Fruit fly (Drosophila melanogaster) whole organism, embryonic: ENCODE results near the gene brat.
A peak's percentile ranks its signal among the peaks of the same experiment; 100 is the strongest.

Source experiments
- Antp ChIP-seq: fragments of 200-800 bp; sonication (Bioruptor generic); optimal IDR thresholded peaks from 3 replicates; lab custom pipeline; 2016; ENCODE audit warnings: missing biosample characterization, missing genetic modification characterization
- Atf6 ChIP-seq: fragments of 200-800 bp; sonication (Bioruptor generic); IDR thresholded peaks from 2 replicates; pipeline ENCODE4 v1.3.6; 2022; ENCODE audit warnings: missing biosample characterization, missing genetic modification characterization
- CG10209 ChIP-seq: fragments of 200-800 bp; sonication (Bioruptor generic); optimal IDR thresholded peaks from 3 replicates; lab custom pipeline; 2017; ENCODE audit warnings: missing biosample characterization, mild to moderate bottlenecking, missing genetic modification characterization, missing genetic modification reagents
- CG1024 ChIP-seq: fragments of 200-800 bp; sonication (Bioruptor generic); IDR thresholded peaks from 2 replicates; pipeline ENCODE4 v1.3.6; 2022; ENCODE audit warnings: missing biosample characterization, missing genetic modification characterization
- CG10462 ChIP-seq: fragments of 200-800 bp; sonication (Bioruptor generic); optimal IDR thresholded peaks from 2 replicates; lab custom pipeline; 2016; ENCODE audit warnings: missing biosample characterization, missing genetic modification characterization
- CG15011 ChIP-seq: fragments of 200-800 bp; sonication (Bioruptor generic); optimal IDR thresholded peaks from 3 replicates; lab custom pipeline; 2018; ENCODE audit warnings: missing biosample characterization, mild to moderate bottlenecking, missing genetic modification characterization
- CG1602 ChIP-seq: fragments of 200-800 bp; sonication (Bioruptor generic); optimal IDR thresholded peaks from 3 replicates; lab custom pipeline; 2016; ENCODE audit warnings: missing biosample characterization, missing genetic modification characterization
- CG1603 ChIP-seq: fragments of 200-800 bp; sonication (Bioruptor generic); optimal IDR thresholded peaks from 2 replicates; lab custom pipeline; 2019; ENCODE audit warnings: missing biosample characterization, mild to moderate bottlenecking, missing genetic modification characterization, moderate library complexity
- CG17802 ChIP-seq: fragments of 200-800 bp; sonication (Bioruptor generic); optimal IDR thresholded peaks from 2 replicates; lab custom pipeline; 2018; ENCODE audit warnings: missing biosample characterization, mild to moderate bottlenecking, missing genetic modification characterization, moderate library complexity
- CG17829 ChIP-seq: fragments of 200-800 bp; optimal IDR thresholded peaks from 2 replicates; lab custom pipeline; 2019; ENCODE audit warnings: missing biosample characterization, mild to moderate bottlenecking, missing genetic modification characterization, moderate library complexity
- CG18599 ChIP-seq: fragments of 200-800 bp; sonication (Bioruptor generic); optimal IDR thresholded peaks from 3 replicates; lab custom pipeline; 2017; ENCODE audit warnings: missing biosample characterization, missing genetic modification characterization, mild to moderate bottlenecking, moderate library complexity, missing genetic modification reagents
- CG18764 ChIP-seq: fragments of 200-800 bp; sonication (Bioruptor generic); optimal IDR thresholded peaks from 3 replicates; lab custom pipeline; 2016; ENCODE audit warnings: missing biosample characterization, missing genetic modification characterization
- CG4617 ChIP-seq: fragments of 200-800 bp; sonication (Bioruptor generic); optimal IDR thresholded peaks from 3 replicates; lab custom pipeline; 2016; ENCODE audit warnings: missing biosample characterization, missing genetic modification characterization, borderline replicate concordance
- CG6254 ChIP-seq: fragments of 200-800 bp; sonication (Bioruptor generic); optimal IDR thresholded peaks from 3 replicates; lab custom pipeline; 2017; ENCODE audit warnings: mild to moderate bottlenecking, missing biosample characterization, missing genetic modification reagents, missing genetic modification characterization
- CG6654 ChIP-seq: fragments of 200-800 bp; sonication (Bioruptor generic); optimal IDR thresholded peaks from 2 replicates; lab custom pipeline; 2017; ENCODE audit warnings: missing biosample characterization, mild to moderate bottlenecking, missing genetic modification characterization
- CG7745 ChIP-seq: fragments of 200-800 bp; sonication (Bioruptor generic); optimal IDR thresholded peaks from 2 replicates; lab custom pipeline; 2018; ENCODE audit warnings: missing biosample characterization, mild to moderate bottlenecking, missing genetic modification characterization, moderate library complexity
- CG7963 ChIP-seq: fragments of 200-800 bp; sonication (Bioruptor generic); IDR thresholded peaks from 3 replicates; pipeline ENCODE4 v1.3.6; 2022; ENCODE audit warnings: missing biosample characterization, missing genetic modification characterization; ENCODE audit not compliant: partially characterized antibody
- CG8089 ChIP-seq: fragments of 200-800 bp; sonication (Bioruptor generic); optimal IDR thresholded peaks from 3 replicates; lab custom pipeline; 2016; ENCODE audit warnings: missing biosample characterization, missing genetic modification characterization
- CG9797 ChIP-seq: fragments of 200-800 bp; sonication (Bioruptor generic); optimal IDR thresholded peaks from 3 replicates; lab custom pipeline; 2018; ENCODE audit warnings: missing biosample characterization, mild to moderate bottlenecking, missing genetic modification characterization
- Camta ChIP-seq: fragments of 200-800 bp; sonication (Bioruptor generic); optimal IDR thresholded peaks from 2 replicates; lab custom pipeline; 2016; ENCODE audit warnings: missing biosample characterization, missing genetic modification characterization
- Eip74EF ChIP-seq, 2 experiments: fragments of 200-800 bp in 1 of 2; fragments of >200 bp in 1 of 2; sonication (Bioruptor generic) in 1 of 2; optimal IDR thresholded peaks; 2 replicates each; lab custom pipeline; 2017 to 2019; ENCODE audit warnings: missing biosample characterization in 2 of 2, missing genetic modification characterization in 2 of 2, mild to moderate bottlenecking in 1 of 2, moderate library complexity in 1 of 2
- Fer1 ChIP-seq: fragments of 200-800 bp; sonication (Bioruptor generic); optimal IDR thresholded peaks from 2 replicates; lab custom pipeline; 2017; ENCODE audit warnings: missing biosample characterization, mild to moderate bottlenecking, missing genetic modification characterization
- HLH4C ChIP-seq: fragments of 200-800 bp; sonication (Bioruptor generic); IDR thresholded peaks from 3 replicates; pipeline ENCODE4 v1.3.6; 2022; ENCODE audit warnings: missing biosample characterization, missing genetic modification characterization; ENCODE audit not compliant: partially characterized antibody
- Hand ChIP-seq: fragments of 200-800 bp; sonication (Bioruptor generic); optimal IDR thresholded peaks from 2 replicates; lab custom pipeline; 2017; ENCODE audit warnings: mild to moderate bottlenecking, missing biosample characterization, missing genetic modification reagents, missing genetic modification characterization
- Hr3 ChIP-seq: fragments of 200-800 bp; sonication (Bioruptor generic); optimal IDR thresholded peaks from 3 replicates; lab custom pipeline; 2016; ENCODE audit warnings: missing biosample characterization, missing genetic modification characterization
- Hr39 ChIP-seq: fragments of >200 bp; optimal IDR thresholded peaks from 2 replicates; lab custom pipeline; 2017
- Hr78 ChIP-seq, 2 experiments: fragments of 200-800 bp in 1 of 2; fragments of >200 bp in 1 of 2; sonication (Bioruptor generic) in 1 of 2; optimal IDR thresholded peaks; 2 replicates each; lab custom pipeline; 2017 to 2019; ENCODE audit warnings: missing biosample characterization in 2 of 2, missing genetic modification characterization in 2 of 2, mild to moderate bottlenecking in 1 of 2, moderate library complexity in 1 of 2
- Meics ChIP-seq: fragments of 200-800 bp; sonication (Bioruptor generic); optimal IDR thresholded peaks from 2 replicates; lab custom pipeline; 2017; ENCODE audit warnings: missing biosample characterization, mild to moderate bottlenecking, missing genetic modification characterization
- NC2α ChIP-seq: fragments of 200-800 bp; sonication (Bioruptor generic); optimal IDR thresholded peaks from 2 replicates; lab custom pipeline; 2016; ENCODE audit warnings: missing biosample characterization, missing genetic modification characterization
- Sox100B ChIP-seq: fragments of 200-800 bp; sonication (Bioruptor generic); optimal IDR thresholded peaks from 3 replicates; lab custom pipeline; 2018; ENCODE audit warnings: missing biosample characterization, mild to moderate bottlenecking, missing genetic modification characterization
- Ssrp ChIP-seq: fragments of 200-800 bp; sonication (Bioruptor generic); optimal IDR thresholded peaks from 2 replicates; lab custom pipeline; 2018; ENCODE audit warnings: missing biosample characterization, mild to moderate bottlenecking, missing genetic modification characterization, moderate library complexity
- Tbp ChIP-seq: fragments of >200 bp; optimal IDR thresholded peaks from 2 replicates; lab custom pipeline; 2018; ENCODE audit warnings: missing biosample characterization, missing genetic modification characterization
- amos ChIP-seq: fragments of 200-800 bp; sonication (Bioruptor generic); IDR thresholded peaks from 2 replicates; pipeline ENCODE4 v1.3.6; 2022; ENCODE audit warnings: missing biosample characterization, missing genetic modification characterization; ENCODE audit not compliant: partially characterized antibody
- aop ChIP-seq: fragments of 200-800 bp; sonication (Bioruptor generic); IDR thresholded peaks from 2 replicates; pipeline ENCODE4 v1.3.6; 2022; ENCODE audit warnings: missing biosample characterization, missing genetic modification characterization
- az2 ChIP-seq: fragments of 200-800 bp; sonication (Bioruptor generic); optimal IDR thresholded peaks from 3 replicates; lab custom pipeline; 2016; ENCODE audit warnings: missing biosample characterization, missing genetic modification characterization
- btn ChIP-seq: fragments of 200-800 bp; sonication (Bioruptor generic); optimal IDR thresholded peaks from 2 replicates; lab custom pipeline; 2016; ENCODE audit warnings: missing biosample characterization, missing genetic modification characterization
- dimm ChIP-seq: fragments of 200-800 bp; sonication (Bioruptor generic); IDR thresholded peaks from 2 replicates; pipeline ENCODE4 v1.3.6; 2022; ENCODE audit warnings: missing biosample characterization, missing genetic modification characterization
- fd102C ChIP-seq: fragments of 200-800 bp; sonication (Bioruptor generic); optimal IDR thresholded peaks from 2 replicates; lab custom pipeline; 2018; ENCODE audit warnings: missing biosample characterization, mild to moderate bottlenecking, missing genetic modification characterization, moderate library complexity
- insv ChIP-seq, 2 experiments: fragments of 200-800 bp; sonication (Bioruptor generic); optimal IDR thresholded peaks; 3 replicates each; lab custom pipeline; 2016 to 2018; ENCODE audit warnings: missing biosample characterization in 2 of 2, missing genetic modification characterization in 2 of 2
- ken ChIP-seq: fragments of 200-800 bp; sonication (Bioruptor generic); IDR thresholded peaks from 3 replicates; pipeline ENCODE4 v1.3.6; 2022; ENCODE audit warnings: missing biosample characterization, missing genetic modification characterization
- lilli ChIP-seq: fragments of 200-800 bp; sonication (Bioruptor generic); optimal IDR thresholded peaks from 3 replicates; lab custom pipeline; 2016; ENCODE audit warnings: missing biosample characterization, missing genetic modification characterization
- nerfin-2 ChIP-seq: fragments of 200-800 bp; sonication (Bioruptor generic); IDR thresholded peaks from 2 replicates; pipeline ENCODE4 v1.3.6; 2022; ENCODE audit warnings: missing biosample characterization, missing genetic modification characterization; ENCODE audit not compliant: partially characterized antibody
- phol ChIP-seq: fragments of 200-800 bp; sonication (Bioruptor generic); optimal IDR thresholded peaks from 3 replicates; lab custom pipeline; 2018; ENCODE audit warnings: missing biosample characterization, mild to moderate bottlenecking, missing genetic modification characterization, moderate library complexity
- pzg ChIP-seq: fragments of 200-800 bp; sonication (Bioruptor generic); optimal IDR thresholded peaks from 3 replicates; lab custom pipeline; 2018; ENCODE audit warnings: missing biosample characterization, mild to moderate bottlenecking, missing genetic modification characterization, moderate library complexity
- scrt ChIP-seq: fragments of 200-800 bp; sonication (Bioruptor generic); optimal IDR thresholded peaks from 2 replicates; lab custom pipeline; 2018; ENCODE audit warnings: missing biosample characterization, mild to moderate bottlenecking, missing genetic modification characterization, moderate library complexity
- tap ChIP-seq: fragments of 200-800 bp; optimal IDR thresholded peaks from 3 replicates; lab custom pipeline; 2019; ENCODE audit warnings: missing biosample characterization, mild to moderate bottlenecking, missing genetic modification characterization, moderate library complexity
- twi ChIP-seq: fragments of 200-800 bp; optimal IDR thresholded peaks from 2 replicates; lab custom pipeline; 2019; ENCODE audit warnings: missing biosample characterization, mild to moderate bottlenecking, missing genetic modification characterization, moderate library complexity
- wor ChIP-seq: fragments of 200-800 bp; sonication (Bioruptor generic); IDR thresholded peaks from 2 replicates; pipeline ENCODE4 v1.3.6; 2022; ENCODE audit warnings: missing biosample characterization, missing genetic modification characterization
- yki ChIP-seq: fragments of >200 bp; optimal IDR thresholded peaks from 3 replicates; lab custom pipeline; 2018

brat gene

DNA sequence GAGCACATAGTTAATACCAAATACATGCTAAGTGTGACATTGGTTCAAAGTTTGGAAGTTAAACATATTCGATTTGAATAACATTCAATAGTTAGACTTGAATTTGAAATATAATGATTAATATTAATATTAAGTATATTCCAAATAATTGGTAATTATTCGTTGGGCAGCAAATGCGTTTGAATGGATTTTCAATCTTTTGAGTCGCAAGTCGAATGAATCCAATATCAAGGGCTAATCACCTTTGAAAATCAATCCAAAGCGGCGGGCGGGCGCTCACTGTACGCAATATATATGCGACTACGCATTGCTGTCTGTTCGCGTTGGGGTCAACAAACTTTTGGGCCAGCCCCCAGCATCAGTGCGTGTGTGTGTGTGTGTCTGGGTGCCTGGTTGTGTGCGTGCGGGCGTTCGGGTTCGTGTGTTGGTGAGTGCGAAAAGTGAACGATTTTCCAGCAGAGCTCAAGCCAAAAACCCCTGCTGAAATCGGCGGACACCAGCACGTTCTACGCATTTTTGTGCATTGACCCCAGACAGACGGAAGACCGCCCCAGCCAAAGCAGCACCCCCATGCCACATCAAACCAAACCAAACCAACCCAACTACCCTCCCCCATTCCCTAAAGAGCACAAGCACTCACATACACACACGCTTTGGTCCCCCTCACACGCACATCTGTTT is 4.9 kb downstream of the brat start (continued):
- no peak for TF ChIP-seq CG17802 (tag; lab: Kevin White, UChicago)
- TF ChIP-seq CG7963, result no peak
- peak; percentile 32 for TF ChIP-seq Fer1 (GFP tag; lab: Kevin White, UChicago)
- TF ChIP-seq Eip74EF (GFP tag; optimal IDR thresholded peaks at IDR 0.05; lab: Kevin White, UChicago), result peak in 1 of 2 experiments; percentile 5
- TF ChIP-seq HLH4C (GFP tag; lab: Robert Waterston, UW), result no peak
- TF ChIP-seq Hand (GFP tag; lab: Kevin White, UChicago), result peak; percentile 33
- no peak for TF ChIP-seq wor (GFP tag; lab: Robert Waterston, UW)
- TF ChIP-seq fd102C, result no peak
- TF ChIP-seq CG7745 (tag; lab: Kevin White, UChicago), result no peak
- TF ChIP-seq phol (tag; lab: Kevin White, UChicago), result peak; percentile 44
- TF ChIP-seq Hr39 (lab: Kevin White, UChicago), result no peak
- no peak for TF ChIP-seq aop
- TF ChIP-seq CG18764 (GFP tag; lab: Kevin White, UChicago), result no peak
- TF ChIP-seq dimm (GFP tag; lab: Robert Waterston, UW), result no peak
- TF ChIP-seq btn (GFP tag; lab: Kevin White, UChicago), result no peak
- peak; percentile 8 for TF ChIP-seq CG1603
- TF ChIP-seq Ssrp, result peak; percentile 32
- TF ChIP-seq tap (tag; lab: Kevin White, UChicago), result no peak
- no peak for TF ChIP-seq Hr78 (GFP tag; optimal IDR thresholded peaks at IDR 0.05; lab: Kevin White, UChicago)
- no peak for TF ChIP-seq scrt (GFP tag; lab: Kevin White, UChicago)
- no peak for TF ChIP-seq Tbp (GFP tag; lab: Kevin White, UChicago)
- no peak for TF ChIP-seq Hr3 (GFP tag; lab: Kevin White, UChicago)
- no peak for TF ChIP-seq az2 (GFP tag; lab: Kevin White, UChicago)
- TF ChIP-seq lilli (GFP tag; lab: Kevin White, UChicago), result no peak
- no peak for TF ChIP-seq CG15011
- TF ChIP-seq CG1024 (GFP tag; lab: Robert Waterston, UW), result no peak
- TF ChIP-seq insv (GFP tag; optimal IDR thresholded peaks at IDR 0.05; lab: Kevin White, UChicago), result no peak
- no peak for TF ChIP-seq ken (GFP tag; lab: Robert Waterston, UW)
- TF ChIP-seq CG18599 (GFP tag; lab: Kevin White, UChicago), result no peak
- TF ChIP-seq Camta, result no peak
- TF ChIP-seq amos, result no peak
- TF ChIP-seq Meics (GFP tag; lab: Kevin White, UChicago), result peak; percentile 11
- no peak for TF ChIP-seq CG10462 (GFP tag; lab: Kevin White, UChicago)
- TF ChIP-seq CG6254 (GFP tag; lab: Kevin White, UChicago), result peak; percentile 32
- TF ChIP-seq Sox100B (GFP tag; lab: Kevin White, UChicago), result peak; percentile 13
- TF ChIP-seq CG6654 (GFP tag; lab: Kevin White, UChicago), result no peak
- TF ChIP-seq NC2α (GFP tag; lab: Kevin White, UChicago), result no peak
- TF ChIP-seq CG9797 (GFP tag; lab: Kevin White, UChicago), result no peak
- TF ChIP-seq Antp (GFP tag; lab: Kevin White, UChicago), result no peak
- TF ChIP-seq CG1602, result no peak
- TF ChIP-seq pzg, result no peak
- TF ChIP-seq CG10209 (GFP tag; lab: Kevin White, UChicago), result peak; percentile 40
- no peak for TF ChIP-seq nerfin-2 (GFP tag; lab: Robert Waterston, UW)
- no peak for TF ChIP-seq twi
- TF ChIP-seq yki (lab: Kevin White, UChicago), result no peak
- no peak for TF ChIP-seq CG17829 (tag; lab: Kevin White, UChicago)
- TF ChIP-seq Atf6, result no peak
- TF ChIP-seq CG4617 (GFP tag; lab: Kevin White, UChicago), result no peak
- TF ChIP-seq CG8089, result no peak
